Worm (Caenorhabditis elegans) whole organism, L1 larva: ENCODE results near the gene C15H11.13.

Experiments
- C16A3.4 ChIP-seq: fragments of 150-350 bp; optimal IDR thresholded peaks from 2 replicates; lab custom pipeline; 2014; ENCODE audit warnings: missing biosample characterization, missing genetic modification characterization
- C34B4.2 ChIP-seq: sonication (generic microtip); optimal IDR thresholded peaks from 2 replicates; lab custom pipeline; 2017; ENCODE audit warnings: mild to moderate bottlenecking, missing genetic modification characterization, missing compliant biosample characterization
- aha-1 ChIP-seq: fragments of 150-350 bp; optimal IDR thresholded peaks from 2 replicates; lab custom pipeline; 2014; ENCODE audit warnings: missing biosample characterization, missing genetic modification characterization
- aly-2 ChIP-seq: fragments of 150-350 bp; optimal IDR thresholded peaks from 2 replicates; lab custom pipeline; 2014; ENCODE audit warnings: missing biosample characterization, missing genetic modification characterization
- ama-1 ChIP-seq: fragments of 150-350 bp; optimal IDR thresholded peaks from 2 replicates; lab custom pipeline; 2014
- blmp-1 ChIP-seq: fragments of 150-350 bp; optimal IDR thresholded peaks from 2 replicates; lab custom pipeline; 2014; ENCODE audit warnings: missing biosample characterization, missing genetic modification characterization
- ceh-8 ChIP-seq: fragments of 200-800 bp; sonication (Bioruptor generic); optimal IDR thresholded peaks from 2 replicates; lab custom pipeline; 2018; ENCODE audit warnings: mild to moderate bottlenecking, missing genetic modification characterization, moderate library complexity, missing compliant biosample characterization
- ceh-88 ChIP-seq: fragments of 200-800 bp; sonication (Bioruptor generic); IDR thresholded peaks from 2 replicates; pipeline ENCODE4 v1.3.6; 2022; ENCODE audit warnings: missing genetic modification characterization, missing compliant biosample characterization
- dsc-1 ChIP-seq: sonication (generic microtip); optimal IDR thresholded peaks from 2 replicates; lab custom pipeline; 2016; ENCODE audit warnings: mild to moderate bottlenecking, missing genetic modification characterization, missing compliant biosample characterization
- efl-1 ChIP-seq, 4 experiments: fragments of 150-350 bp; optimal IDR thresholded peaks in 3 of 4; peaks in 1 of 4; 1 replicate in 1 of 4; 2 replicates in 3 of 4; lab custom pipeline; 2014; ENCODE audit warnings: missing biosample characterization in 2 of 4, missing genetic modification characterization in 2 of 4, missing genetic modification reagents in 2 of 4
- egl-13 ChIP-seq: sonication (generic microtip); optimal IDR thresholded peaks from 2 replicates; lab custom pipeline; 2016; ENCODE audit warnings: missing genotype, missing genetic modification reagents, missing genetic modification characterization, missing compliant biosample characterization
- fkh-8 ChIP-seq: sonication (generic microtip); optimal IDR thresholded peaks from 2 replicates; lab custom pipeline; 2016; ENCODE audit warnings: mild to moderate bottlenecking, missing genetic modification characterization, missing compliant biosample characterization
- hlh-4 ChIP-seq: sonication (generic microtip); optimal IDR thresholded peaks from 2 replicates; lab custom pipeline; 2016; ENCODE audit warnings: mild to moderate bottlenecking, missing genetic modification characterization, missing compliant biosample characterization
- irx-1 ChIP-seq: sonication (generic microtip); optimal IDR thresholded peaks from 2 replicates; lab custom pipeline; 2016; ENCODE audit warnings: missing genetic modification characterization, missing compliant biosample characterization
- lin-35 ChIP-seq, 2 experiments: fragments of 150-350 bp; optimal IDR thresholded peaks; 2 replicates each; lab custom pipeline; 2014; ENCODE audit warnings: missing biosample characterization in 2 of 2, missing genetic modification characterization in 2 of 2, missing genetic modification reagents in 2 of 2
- nhr-11 ChIP-seq: fragments of 150-350 bp; optimal IDR thresholded peaks from 2 replicates; lab custom pipeline; 2014; ENCODE audit warnings: missing biosample characterization, missing genetic modification characterization
- nhr-20 ChIP-seq: sonication (generic microtip); optimal IDR thresholded peaks from 2 replicates; lab custom pipeline; 2016; ENCODE audit warnings: mild to moderate bottlenecking, missing genetic modification characterization, missing compliant biosample characterization
- nhr-237 ChIP-seq: fragments of 150-350 bp; optimal IDR thresholded peaks from 2 replicates; lab custom pipeline; 2014; ENCODE audit warnings: missing biosample characterization, missing genetic modification characterization
- nhr-28 ChIP-seq: fragments of 150-350 bp; optimal IDR thresholded peaks from 2 replicates; lab custom pipeline; 2014; ENCODE audit warnings: missing biosample characterization, missing genetic modification characterization
- nhr-71 ChIP-seq: sonication (generic microtip); optimal IDR thresholded peaks from 2 replicates; lab custom pipeline; 2016; ENCODE audit warnings: mild to moderate bottlenecking, missing genetic modification characterization, moderate library complexity, missing compliant biosample characterization
- nhr-77 ChIP-seq: fragments of 150-350 bp; optimal IDR thresholded peaks from 2 replicates; lab custom pipeline; 2014; ENCODE audit warnings: missing biosample characterization, missing genetic modification characterization
- nhr-84 ChIP-seq: sonication (generic microtip); optimal IDR thresholded peaks from 2 replicates; lab custom pipeline; 2017; ENCODE audit warnings: missing biosample characterization, missing genetic modification characterization
- pax-3 ChIP-seq: fragments of 200-800 bp; sonication (Bioruptor generic); optimal IDR thresholded peaks from 2 replicates; lab custom pipeline; 2018; ENCODE audit warnings: mild to moderate bottlenecking, missing genetic modification characterization, moderate library complexity, missing compliant biosample characterization
- rnt-1 ChIP-seq: sonication (generic microtip); optimal IDR thresholded peaks from 2 replicates; lab custom pipeline; 2016; ENCODE audit warnings: mild to moderate bottlenecking, missing genetic modification characterization, moderate library complexity, missing compliant biosample characterization
- skn-1 ChIP-seq: fragments of 150-350 bp; optimal IDR thresholded peaks from 2 replicates; lab custom pipeline; 2014; ENCODE audit warnings: missing biosample characterization, missing genetic modification characterization
- snu-23 ChIP-seq: sonication (generic microtip); optimal IDR thresholded peaks from 2 replicates; lab custom pipeline; 2016; ENCODE audit warnings: missing genetic modification characterization, missing compliant biosample characterization
- sup-37 ChIP-seq: fragments of 200-800 bp; sonication (Bioruptor generic); optimal IDR thresholded peaks from 2 replicates; lab custom pipeline; 2018; ENCODE audit warnings: mild to moderate bottlenecking, missing genetic modification characterization, missing compliant biosample characterization
- tlp-1 ChIP-seq: fragments of 150-350 bp; optimal IDR thresholded peaks from 2 replicates; lab custom pipeline; 2014; ENCODE audit warnings: missing biosample characterization, missing genetic modification characterization
- unc-130 ChIP-seq: fragments of 150-350 bp; optimal IDR thresholded peaks from 2 replicates; lab custom pipeline; 2017; ENCODE audit warnings: missing biosample characterization, missing genetic modification characterization, inconsistent platforms
- unc-86 ChIP-seq: sonication (generic microtip); optimal IDR thresholded peaks from 2 replicates; lab custom pipeline; 2016; ENCODE audit warnings: missing genetic modification characterization, missing compliant biosample characterization
- unc-98 ChIP-seq: fragments of 200-800 bp; sonication (Bioruptor generic); IDR thresholded peaks from 2 replicates; pipeline ENCODE4 v1.3.6; 2022; ENCODE audit warnings: missing genetic modification characterization, missing compliant biosample characterization
- vab-15 ChIP-seq: sonication (generic microtip); optimal IDR thresholded peaks from 2 replicates; lab custom pipeline; 2017; ENCODE audit warnings: missing genotype, mild to moderate bottlenecking, missing genetic modification characterization, missing compliant biosample characterization
- ztf-4 ChIP-seq: fragments of 150-350 bp; optimal IDR thresholded peaks from 2 replicates; lab custom pipeline; 2014; ENCODE audit warnings: missing biosample characterization, missing genetic modification characterization

The C15H11.13 gene

ce11 chrV:14378052-14378451, 16.8 kb upstream of the C15H11.13 start:
- TF ChIP-seq vab-15 (tag; lab: Kevin White, UChicago), result no peak
- TF ChIP-seq nhr-11 (tag; lab: Kevin White, UChicago), result no peak
- TF ChIP-seq dsc-1 (tag; lab: Kevin White, UChicago), result peak; percentile 85
- TF ChIP-seq nhr-71 (tag; lab: Kevin White, UChicago), result no peak
- peak; percentile 13 for TF ChIP-seq pax-3
- TF ChIP-seq, all 84 proteins: peak for 2

ce11 chrV:14378986-14379385, 15.9 kb upstream of the C15H11.13 start, which contains the start of gene npr-43:
Gene npr-43, minus strand, starts transcription at chrV:14379086.
- TF ChIP-seq tlp-1 (tag; lab: Kevin White, UChicago), result no peak
- TF ChIP-seq skn-1 (tag; lab: Kevin White, UChicago), result no peak
- TF ChIP-seq efl-1 (optimal IDR thresholded peaks at IDR 0.05; lab: Kevin White, UChicago), result no peak
- TF ChIP-seq efl-1 (GFP tag; optimal IDR thresholded peaks at IDR 0.05 in 1 of 2; lab: Kevin White, UChicago), result no peak
- TF ChIP-seq unc-130 (tag; lab: Kevin White, UChicago), result no peak
- no peak for TF ChIP-seq blmp-1 (tag; lab: Kevin White, UChicago)
- no peak for TF ChIP-seq snu-23
- no peak for TF ChIP-seq ceh-88 (GFP tag; lab: Robert Waterston, UW)
- TF ChIP-seq nhr-20 (tag; lab: Kevin White, UChicago), result no peak
- TF ChIP-seq irx-1 (tag; lab: Kevin White, UChicago), result no peak
- no peak for TF ChIP-seq ztf-4 (tag; lab: Kevin White, UChicago)
- no peak for TF ChIP-seq nhr-237 (tag; lab: Kevin White, UChicago)
- TF ChIP-seq lin-35 (GFP tag; optimal IDR thresholded peaks at IDR 0.05; lab: Kevin White, UChicago), result no peak
- no peak for TF ChIP-seq unc-86 (tag; lab: Kevin White, UChicago)
- no peak for TF ChIP-seq sup-37 (GFP tag; lab: Kevin White, UChicago)
- TF ChIP-seq unc-98 (GFP tag; lab: Robert Waterston, UW), result no peak
- no peak for TF ChIP-seq aly-2 (tag; lab: Kevin White, UChicago)
- TF ChIP-seq, all 84 proteins: peak for 0

ce11 chrV:14380242-14380641, 14.6 kb upstream of the C15H11.13 start:
- TF ChIP-seq C16A3.4 (tag; lab: Kevin White, UChicago) (no peak), fkh-8 (tag; lab: Kevin White, UChicago) (peak; percentile 8), nhr-28 (tag; lab: Kevin White, UChicago) (no peak), ama-1 (lab: Kevin White, UChicago) (no peak), egl-13 (tag; lab: Kevin White, UChicago) (no peak), ceh-8 (GFP tag; lab: Kevin White, UChicago) (no peak), rnt-1 (no peak), nhr-71 (tag; lab: Kevin White, UChicago) (peak; percentile 10), nhr-84 (tag; lab: Kevin White, UChicago) (no peak), hlh-4 (peak; percentile 55), pax-3 (peak; percentile 4), dsc-1 (tag; lab: Kevin White, UChicago) (no peak)

ce11 chrV:14391830-14392229, 3.0 kb upstream of the C15H11.13 start, which contains the start of gene C15H11.10:
Gene C15H11.10, plus strand, starts transcription at chrV:14392130.
- TF ChIP-seq snu-23 (no peak), nhr-77 (no peak), skn-1 (tag; lab: Kevin White, UChicago) (no peak)

ce11 chrV:14393504-14393903, 1.3 kb upstream of the C15H11.13 start, which contains the start of gene C15H11.1:
Gene C15H11.1, plus strand, starts transcription at chrV:14393804.
- TF ChIP-seq aha-1 (no peak), nhr-237 (tag; lab: Kevin White, UChicago) (no peak), C34B4.2 (tag; lab: Kevin White, UChicago) (no peak)
- TF ChIP-seq, all 84 proteins: peak for 0
